Worm (Caenorhabditis elegans) whole organism, L2 larva: ENCODE data around the gene cwp-1.

ENCODE experiments used
- C34F6.9 ChIP-seq: fragments of 150-350 bp; optimal IDR thresholded peaks from 2 replicates; lab custom pipeline; 2014; ENCODE audit warnings: missing biosample characterization, missing genetic modification characterization
- F13H6.1 ChIP-seq: sonication (generic microtip); optimal IDR thresholded peaks from 2 replicates; lab custom pipeline; 2016; ENCODE audit warnings: missing genetic modification characterization, missing compliant biosample characterization
- Y55F3AM.14 ChIP-seq: fragments of 200-800 bp; sonication (Bioruptor generic); optimal IDR thresholded peaks from 2 replicates; lab custom pipeline; 2018; ENCODE audit warnings: mild to moderate bottlenecking, missing genetic modification characterization, missing compliant biosample characterization
- ZK546.5 ChIP-seq: sonication (generic microtip); optimal IDR thresholded peaks from 2 replicates; lab custom pipeline; 2017; ENCODE audit warnings: missing biosample characterization, missing genetic modification characterization
- alr-1 ChIP-seq: fragments of 150-350 bp; optimal IDR thresholded peaks from 2 replicates; lab custom pipeline; 2014; ENCODE audit warnings: missing biosample characterization, missing genetic modification characterization
- aly-2 ChIP-seq: fragments of 150-350 bp; optimal IDR thresholded peaks from 2 replicates; lab custom pipeline; 2014; ENCODE audit warnings: missing biosample characterization, missing genetic modification characterization
- ama-1 ChIP-seq: fragments of 150-350 bp; optimal IDR thresholded peaks from 2 replicates; lab custom pipeline; 2018; ENCODE audit warnings: inconsistent platforms
- blmp-1 ChIP-seq: sonication (generic microtip); optimal IDR thresholded peaks from 2 replicates; lab custom pipeline; 2017; ENCODE audit warnings: missing genetic modification characterization, mild to moderate bottlenecking, missing compliant biosample characterization, antibody characterized with exemption, moderate library complexity; ENCODE audit not compliant: insufficient read depth
- ceh-82 ChIP-seq: fragments of 150-350 bp; optimal IDR thresholded peaks from 2 replicates; lab custom pipeline; 2014; ENCODE audit warnings: missing biosample characterization, missing genetic modification characterization
- crh-2 ChIP-seq: sonication (generic microtip); optimal IDR thresholded peaks from 2 replicates; lab custom pipeline; 2017; ENCODE audit warnings: missing biosample characterization, missing genetic modification characterization
- dmd-4 ChIP-seq: sonication (generic microtip); optimal IDR thresholded peaks from 2 replicates; lab custom pipeline; 2017; ENCODE audit warnings: missing biosample characterization, missing genetic modification characterization
- egl-27 ChIP-seq: sonication (generic microtip); optimal IDR thresholded peaks from 3 replicates; lab custom pipeline; 2017; ENCODE audit warnings: missing biosample characterization, missing genetic modification reagents, missing genetic modification characterization
- elt-3 ChIP-seq: sonication (generic microtip); optimal IDR thresholded peaks from 2 replicates; lab custom pipeline; 2017; ENCODE audit warnings: missing biosample characterization, missing genetic modification characterization
- fos-1 ChIP-seq: fragments of 150-350 bp; optimal IDR thresholded peaks from 2 replicates; lab custom pipeline; 2014; ENCODE audit warnings: missing biosample characterization, missing genetic modification characterization
- gmeb-1 ChIP-seq: fragments of 150-350 bp; optimal IDR thresholded peaks from 2 replicates; lab custom pipeline; 2014; ENCODE audit warnings: missing biosample characterization, missing genetic modification characterization
- lin-11 ChIP-seq: fragments of 150-350 bp; sonication (generic microtip); optimal IDR thresholded peaks from 2 replicates; lab custom pipeline; 2014; ENCODE audit warnings: missing biosample characterization, missing genetic modification characterization, inconsistent platforms, mixed read lengths
- lin-39 ChIP-seq: fragments of 150-350 bp; optimal IDR thresholded peaks from 2 replicates; lab custom pipeline; 2014; ENCODE audit warnings: missing biosample characterization, missing genetic modification reagents, missing genetic modification characterization
- lsy-2 ChIP-seq, 2 experiments: fragments of 150-350 bp in 1 of 2; sonication (generic microtip) in 1 of 2; optimal IDR thresholded peaks; 2 replicates each; lab custom pipeline; 2014 to 2017; ENCODE audit warnings: missing biosample characterization in 2 of 2, missing genetic modification characterization in 2 of 2
- mab-5 ChIP-seq: fragments of 150-350 bp; optimal IDR thresholded peaks from 2 replicates; lab custom pipeline; 2014; ENCODE audit warnings: missing biosample characterization, missing genetic modification characterization
- mbf-1 ChIP-seq: sonication (generic microtip); optimal IDR thresholded peaks from 2 replicates; lab custom pipeline; 2017; ENCODE audit warnings: missing biosample characterization, missing genetic modification characterization
- mdl-1 ChIP-seq, 2 experiments: fragments of 150-350 bp in 1 of 2; sonication (generic microtip) in 1 of 2; optimal IDR thresholded peaks; 2 replicates each; lab custom pipeline; 2017; ENCODE audit warnings: missing biosample characterization in 2 of 2, missing genetic modification characterization in 2 of 2
- nhr-10 ChIP-seq: sonication (generic microtip); optimal IDR thresholded peaks from 2 replicates; lab custom pipeline; 2017; ENCODE audit warnings: missing biosample characterization, missing genetic modification characterization
- nhr-11 ChIP-seq: fragments of 150-350 bp; optimal IDR thresholded peaks from 2 replicates; lab custom pipeline; 2014; ENCODE audit warnings: missing biosample characterization, missing genetic modification characterization
- nhr-12 ChIP-seq: fragments of 150-350 bp; optimal IDR thresholded peaks from 2 replicates; lab custom pipeline; 2014; ENCODE audit warnings: missing biosample characterization, missing genetic modification characterization
- nhr-129 ChIP-seq: fragments of 150-350 bp; optimal IDR thresholded peaks from 2 replicates; lab custom pipeline; 2014; ENCODE audit warnings: missing biosample characterization, missing genetic modification characterization
- nhr-23 ChIP-seq: fragments of 150-350 bp; optimal IDR thresholded peaks from 2 replicates; lab custom pipeline; 2014; ENCODE audit warnings: missing biosample characterization, missing genetic modification reagents, missing genetic modification characterization
- nhr-237 ChIP-seq: fragments of 150-350 bp; optimal IDR thresholded peaks from 2 replicates; lab custom pipeline; 2014; ENCODE audit warnings: missing biosample characterization, missing genetic modification characterization
- nhr-6 ChIP-seq: fragments of 150-350 bp; optimal IDR thresholded peaks from 2 replicates; lab custom pipeline; 2014; ENCODE audit warnings: missing biosample characterization, missing genetic modification characterization
- nhr-77 ChIP-seq: fragments of 150-350 bp; optimal IDR thresholded peaks from 2 replicates; lab custom pipeline; 2014; ENCODE audit warnings: missing biosample characterization, missing genetic modification characterization
- peb-1 ChIP-seq: fragments of 150-350 bp; optimal IDR thresholded peaks from 2 replicates; lab custom pipeline; 2014; ENCODE audit warnings: missing biosample characterization, missing genetic modification characterization
- sem-4 ChIP-seq: fragments of 150-350 bp; optimal IDR thresholded peaks from 2 replicates; lab custom pipeline; 2014; ENCODE audit warnings: missing biosample characterization, missing genetic modification reagents, missing genetic modification characterization
- skn-1 ChIP-seq: sonication (generic microtip); optimal IDR thresholded peaks from 2 replicates; lab custom pipeline; 2017; ENCODE audit warnings: missing biosample characterization, missing genetic modification characterization
- sma-3 ChIP-seq: sonication (generic microtip); optimal IDR thresholded peaks from 2 replicates; lab custom pipeline; 2016; ENCODE audit warnings: missing genetic modification reagents, missing genetic modification characterization, missing compliant biosample characterization
- sma-9 ChIP-seq, 2 experiments: fragments of 150-350 bp in 1 of 2; sonication (generic microtip) in 1 of 2; optimal IDR thresholded peaks; 2 replicates each; lab custom pipeline; 2014 to 2016; ENCODE audit warnings: missing genetic modification characterization in 2 of 2, mild to moderate bottlenecking in 1 of 2, missing biosample characterization in 1 of 2, missing compliant biosample characterization in 1 of 2, missing genetic modification reagents in 1 of 2, moderate library complexity in 1 of 2
- snpc-4 ChIP-seq: fragments of 150-350 bp; optimal IDR thresholded peaks from 2 replicates; lab custom pipeline; 2014; ENCODE audit warnings: missing biosample characterization, missing genetic modification characterization
- unc-55 ChIP-seq: fragments of 150-350 bp; sonication (generic microtip); optimal IDR thresholded peaks from 3 replicates; lab custom pipeline; 2014; ENCODE audit warnings: missing biosample characterization, missing genetic modification reagents, missing genetic modification characterization
- unc-62 ChIP-seq: fragments of 150-350 bp; optimal IDR thresholded peaks from 2 replicates; lab custom pipeline; 2014; ENCODE audit warnings: missing biosample characterization, missing genetic modification reagents, missing genetic modification characterization
- zag-1 ChIP-seq: fragments of 150-350 bp; optimal IDR thresholded peaks from 2 replicates; lab custom pipeline; 2014; ENCODE audit warnings: missing biosample characterization, missing genetic modification characterization
- ztf-1 ChIP-seq: fragments of 200-800 bp; sonication (Bioruptor generic); conservative IDR thresholded peaks from 2 replicates; pipeline ENCODE4 v1.3.6; 2022; ENCODE audit warnings: missing genetic modification characterization, missing compliant biosample characterization
- ztf-11 ChIP-seq: sonication (generic microtip); optimal IDR thresholded peaks from 2 replicates; lab custom pipeline; 2017; ENCODE audit warnings: missing biosample characterization, missing genetic modification characterization
- ztf-4 ChIP-seq: fragments of 150-350 bp; optimal IDR thresholded peaks from 2 replicates; lab custom pipeline; 2014; ENCODE audit warnings: missing biosample characterization, missing genetic modification characterization

cwp-1 gene

ce11 chrV:4884490-4884889 is 43.4 kb upstream of the cwp-1 start, which contains the start of gene T19H12.12:
T19H12.12 (plus strand) TSS chrV:4884790.
- TF ChIP-seq ztf-4 (no peak), ztf-11 (tag; lab: Kevin White, UChicago) (no peak), blmp-1 (tag; lab: Kevin White, UChicago) (no peak), alr-1 (tag; lab: Kevin White, UChicago) (no peak), mbf-1 (tag; lab: Kevin White, UChicago) (no peak), C34F6.9 (tag; lab: Kevin White, UChicago) (no peak), unc-62 (GFP tag; lab: Kevin White, UChicago) (no peak), lin-11 (no peak), lin-39 (tag; lab: Kevin White, UChicago) (no peak), nhr-6 (tag; lab: Kevin White, UChicago) (no peak)

- TF ChIP-seq aly-2 (tag; lab: Kevin White, UChicago) (no peak), F13H6.1 (tag; lab: Kevin White, UChicago) (no peak), nhr-77 (tag; lab: Kevin White, UChicago) (no peak), ztf-1 (no peak), dmd-4 (tag; lab: Kevin White, UChicago) (no peak), peb-1 (tag; lab: Kevin White, UChicago) (no peak), C34F6.9 (tag; lab: Kevin White, UChicago) (no peak), nhr-12 (tag; lab: Kevin White, UChicago) (no peak), ama-1 (lab: Kevin White, UChicago) (no peak), sma-9 (GFP tag; optimal IDR thresholded peaks at IDR 0.05; lab: Kevin White, UChicago) (no peak), sma-9 (tag; optimal IDR thresholded peaks at IDR 0.05; lab: Kevin White, UChicago) (no peak), Y55F3AM.14 (GFP tag; lab: Kevin White, UChicago) (no peak), ztf-4 (no peak), fos-1 (no peak), nhr-23 (tag; lab: Kevin White, UChicago) (no peak), nhr-11 (no peak), gmeb-1 (no peak)
Observed at ce11 chrV:4881377-4881776, 40.3 kb upstream of the cwp-1 start, which contains the start of gene str-32. str-32 (minus strand) TSS chrV:4881477.

- TF ChIP-seq nhr-129 (tag; lab: Kevin White, UChicago) (no peak), nhr-6 (tag; lab: Kevin White, UChicago) (no peak), snpc-4 (tag; lab: Kevin White, UChicago) (no peak), lin-11 (no peak), elt-3 (tag; lab: Kevin White, UChicago) (no peak), zag-1 (tag; lab: Kevin White, UChicago) (no peak), skn-1 (tag; lab: Kevin White, UChicago) (no peak), nhr-11 (no peak), C34F6.9 (tag; lab: Kevin White, UChicago) (no peak), gmeb-1 (no peak), nhr-12 (tag; lab: Kevin White, UChicago) (no peak), sem-4 (no peak), ztf-11 (tag; lab: Kevin White, UChicago) (no peak), ZK546.5 (tag; lab: Kevin White, UChicago) (no peak)
Observed at ce11 chrV:4879251-4879650, 38.2 kb upstream of the cwp-1 start, which contains the start of gene T19H12.15. T19H12.15 (minus strand) TSS chrV:4879351.

- TF ChIP-seq crh-2: no peak
- no peak for TF ChIP-seq mdl-1 (tag; optimal IDR thresholded peaks at IDR 0.05; lab: Kevin White, UChicago)
- no peak for TF ChIP-seq lin-39 (tag; lab: Kevin White, UChicago)
- no peak for TF ChIP-seq lsy-2 (tag; optimal IDR thresholded peaks at IDR 0.05; lab: Kevin White, UChicago)
- TF ChIP-seq mab-5: no peak
- no peak for TF ChIP-seq unc-62 (GFP tag; lab: Kevin White, UChicago)
- no peak for TF ChIP-seq nhr-23 (tag; lab: Kevin White, UChicago)
- TF ChIP-seq ceh-82 (tag; lab: Kevin White, UChicago): no peak
- no peak for TF ChIP-seq nhr-237 (tag; lab: Kevin White, UChicago)
- no peak for TF ChIP-seq ztf-11 (tag; lab: Kevin White, UChicago)
- no peak for TF ChIP-seq egl-27 (tag; lab: Kevin White, UChicago)
- TF ChIP-seq ZK546.5 (tag; lab: Kevin White, UChicago): no peak
- TF ChIP-seq Y55F3AM.14 (GFP tag; lab: Kevin White, UChicago): no peak
- TF ChIP-seq ztf-1: no peak
- no peak for TF ChIP-seq nhr-10 (tag; lab: Kevin White, UChicago)
- no peak for TF ChIP-seq unc-55 (GFP tag; lab: Kevin White, UChicago)
- TF ChIP-seq sma-3: no peak
- no peak for TF ChIP-seq peb-1 (tag; lab: Kevin White, UChicago)
Observed at ce11 chrV:4877587-4877986, 36.5 kb upstream of the cwp-1 start, which contains the start of gene T19H12.6. T19H12.6 (minus strand) TSS chrV:4877687.
